Fruit fly (Drosophila melanogaster) whole organism, embryonic: Measurements from ENCODE around the gene Sld5.

ENCODE experiments used
- Blimp-1 ChIP-seq: fragments of 200-800 bp; sonication (Bioruptor generic); optimal IDR thresholded peaks from 3 replicates; lab custom pipeline; 2018; ENCODE audit warnings: missing biosample characterization, missing genetic modification characterization, mild to moderate bottlenecking, moderate library complexity, missing genetic modification reagents
- CG10209 ChIP-seq: fragments of 200-800 bp; sonication (Bioruptor generic); optimal IDR thresholded peaks from 3 replicates; lab custom pipeline; 2017; ENCODE audit warnings: missing biosample characterization, mild to moderate bottlenecking, missing genetic modification characterization, missing genetic modification reagents
- CG10543 ChIP-seq: fragments of 200-800 bp; sonication (Bioruptor generic); optimal IDR thresholded peaks from 3 replicates; lab custom pipeline; 2017; ENCODE audit warnings: missing biosample characterization, mild to moderate bottlenecking, missing genetic modification characterization, moderate library complexity
- CG10654 ChIP-seq: fragments of 200-800 bp; sonication (Bioruptor generic); optimal IDR thresholded peaks from 2 replicates; lab custom pipeline; 2016; ENCODE audit warnings: missing biosample characterization, missing genetic modification characterization
- CG11504 ChIP-seq: fragments of 200-800 bp; sonication (Bioruptor generic); optimal IDR thresholded peaks from 3 replicates; lab custom pipeline; 2019; ENCODE audit warnings: missing biosample characterization, mild to moderate bottlenecking, missing genetic modification characterization, moderate library complexity
- CG1233 ChIP-seq: fragments of 200-800 bp; sonication (Bioruptor generic); optimal IDR thresholded peaks from 4 replicates; lab custom pipeline; 2018; ENCODE audit warnings: missing biosample characterization, mild to moderate bottlenecking, missing genetic modification characterization
- CG13123 ChIP-seq: fragments of 200-800 bp; sonication (Bioruptor generic); optimal IDR thresholded peaks from 2 replicates; lab custom pipeline; 2016; ENCODE audit warnings: missing biosample characterization, missing genetic modification characterization
- CG15073 ChIP-seq: fragments of 200-800 bp; sonication (Bioruptor generic); optimal IDR thresholded peaks from 2 replicates; lab custom pipeline; 2016; ENCODE audit warnings: missing biosample characterization, missing genetic modification characterization
- CG17912 ChIP-seq: fragments of 200-800 bp; sonication (Bioruptor generic); optimal IDR thresholded peaks from 2 replicates; lab custom pipeline; 2018; ENCODE audit warnings: missing biosample characterization, mild to moderate bottlenecking, missing genetic modification characterization
- CG32532 ChIP-seq: fragments of 200-800 bp; sonication (Bioruptor generic); IDR thresholded peaks from 2 replicates; pipeline ENCODE4 v1.3.6; 2022; ENCODE audit warnings: missing biosample characterization, missing genetic modification characterization
- CG32767 ChIP-seq: fragments of 200-800 bp; sonication (Bioruptor generic); IDR thresholded peaks from 2 replicates; pipeline ENCODE4 v1.3.6; 2022; ENCODE audit warnings: missing biosample characterization, missing genetic modification characterization
- CG3281 ChIP-seq: fragments of 200-800 bp; sonication (Bioruptor generic); optimal IDR thresholded peaks from 3 replicates; lab custom pipeline; 2017; ENCODE audit warnings: missing biosample characterization, mild to moderate bottlenecking, missing genetic modification characterization
- CG6254 ChIP-seq: fragments of 200-800 bp; sonication (Bioruptor generic); optimal IDR thresholded peaks from 3 replicates; lab custom pipeline; 2017; ENCODE audit warnings: mild to moderate bottlenecking, missing biosample characterization, missing genetic modification reagents, missing genetic modification characterization
- CG6854 ChIP-seq: fragments of 200-800 bp; sonication (Bioruptor generic); optimal IDR thresholded peaks from 3 replicates; lab custom pipeline; 2017; ENCODE audit warnings: missing biosample characterization, mild to moderate bottlenecking, missing genetic modification characterization
- CG7372 ChIP-seq: fragments of 200-800 bp; sonication (Bioruptor generic); IDR thresholded peaks from 2 replicates; pipeline ENCODE4 v1.3.6; 2022; ENCODE audit warnings: missing biosample characterization, missing genetic modification characterization
- CG7556 ChIP-seq: fragments of 200-800 bp; sonication (Bioruptor generic); optimal IDR thresholded peaks from 2 replicates; lab custom pipeline; 2017; ENCODE audit warnings: missing biosample characterization, mild to moderate bottlenecking, missing genetic modification characterization
- CG8089 ChIP-seq: fragments of 200-800 bp; sonication (Bioruptor generic); optimal IDR thresholded peaks from 3 replicates; lab custom pipeline; 2016; ENCODE audit warnings: missing biosample characterization, missing genetic modification characterization
- CG8359 ChIP-seq: fragments of 200-800 bp; sonication (Bioruptor generic); optimal IDR thresholded peaks from 2 replicates; lab custom pipeline; 2017; ENCODE audit warnings: missing biosample characterization, mild to moderate bottlenecking, missing genetic modification characterization, borderline replicate concordance
- CG8388 ChIP-seq: fragments of 200-800 bp; sonication (Bioruptor generic); optimal IDR thresholded peaks from 2 replicates; lab custom pipeline; 2019; ENCODE audit warnings: missing biosample characterization, mild to moderate bottlenecking, missing genetic modification characterization, moderate library complexity
- CG9932 ChIP-seq: fragments of 200-800 bp; sonication (Bioruptor generic); IDR thresholded peaks from 2 replicates; pipeline ENCODE4 v1.3.6; 2022; ENCODE audit warnings: missing biosample characterization, missing genetic modification characterization
- Hmr ChIP-seq: fragments of 200-800 bp; sonication (Bioruptor generic); optimal IDR thresholded peaks from 3 replicates; lab custom pipeline; 2017; ENCODE audit warnings: mild to moderate bottlenecking, missing biosample characterization, missing genetic modification reagents, missing genetic modification characterization
- Hr3 ChIP-seq: fragments of 200-800 bp; sonication (Bioruptor generic); optimal IDR thresholded peaks from 3 replicates; lab custom pipeline; 2016; ENCODE audit warnings: missing biosample characterization, missing genetic modification characterization
- Hr51 ChIP-seq, 2 experiments: fragments of 200-800 bp; sonication (Bioruptor generic); optimal IDR thresholded peaks; 2 replicates in 1 of 2; 3 replicates in 1 of 2; lab custom pipeline; 2016 to 2018; ENCODE audit warnings: missing biosample characterization in 2 of 2, missing genetic modification characterization in 2 of 2, mild to moderate bottlenecking in 1 of 2, moderate library complexity in 1 of 2
- Hsf ChIP-seq: fragments of 200-800 bp; sonication (Bioruptor generic); optimal IDR thresholded peaks from 3 replicates; lab custom pipeline; 2016; ENCODE audit warnings: missing biosample characterization, missing genetic modification characterization
- Lhr ChIP-seq: fragments of 200-800 bp; sonication (Bioruptor generic); optimal IDR thresholded peaks from 3 replicates; lab custom pipeline; 2017; ENCODE audit warnings: mild to moderate bottlenecking, missing biosample characterization, missing genetic modification reagents, missing genetic modification characterization
- MBD-R2 ChIP-seq: fragments of 200-800 bp; sonication (Bioruptor generic); IDR thresholded peaks from 2 replicates; pipeline ENCODE4 v1.3.6; 2022; ENCODE audit warnings: missing biosample characterization, missing genetic modification characterization
- Med ChIP-seq: fragments of 200-800 bp; sonication (Bioruptor generic); peaks from one replicate; lab custom pipeline; 2016; ENCODE audit warnings: missing biosample characterization, missing genetic modification characterization, mild to moderate bottlenecking, inconsistent platforms, moderate library complexity
- Nf-YC ChIP-seq: fragments of 200-800 bp; optimal IDR thresholded peaks from 3 replicates; lab custom pipeline; 2019; ENCODE audit warnings: missing biosample characterization, mild to moderate bottlenecking, missing genetic modification characterization, moderate library complexity
- Oli ChIP-seq: fragments of 200-800 bp; sonication (Bioruptor generic); optimal IDR thresholded peaks from 2 replicates; lab custom pipeline; 2018; ENCODE audit warnings: missing biosample characterization, mild to moderate bottlenecking, missing genetic modification characterization, moderate library complexity
- Side ChIP-seq: fragments of 200-800 bp; sonication (Bioruptor generic); optimal IDR thresholded peaks from 2 replicates; lab custom pipeline; 2016; ENCODE audit warnings: missing biosample characterization, missing genetic modification characterization
- Xbp1 ChIP-seq: fragments of 200-800 bp; sonication (Bioruptor generic); optimal IDR thresholded peaks from 3 replicates; lab custom pipeline; 2016; ENCODE audit warnings: missing biosample characterization, mild to moderate bottlenecking, missing genetic modification characterization
- aop ChIP-seq: fragments of 200-800 bp; sonication (Bioruptor generic); IDR thresholded peaks from 2 replicates; pipeline ENCODE4 v1.3.6; 2022; ENCODE audit warnings: missing biosample characterization, missing genetic modification characterization
- btn ChIP-seq: fragments of 200-800 bp; sonication (Bioruptor generic); optimal IDR thresholded peaks from 2 replicates; lab custom pipeline; 2016; ENCODE audit warnings: missing biosample characterization, missing genetic modification characterization
- disco-r ChIP-seq: fragments of 200-800 bp; sonication (Bioruptor generic); optimal IDR thresholded peaks from 2 replicates; lab custom pipeline; 2016; ENCODE audit warnings: missing biosample characterization, missing genetic modification characterization
- fd102C ChIP-seq: fragments of 200-800 bp; sonication (Bioruptor generic); optimal IDR thresholded peaks from 2 replicates; lab custom pipeline; 2018; ENCODE audit warnings: missing biosample characterization, mild to moderate bottlenecking, missing genetic modification characterization, moderate library complexity
- fru ChIP-seq: fragments of >200 bp; optimal IDR thresholded peaks from 2 replicates; lab custom pipeline; 2017
- gcm ChIP-seq: fragments of 200-800 bp; sonication (Bioruptor generic); optimal IDR thresholded peaks from 2 replicates; lab custom pipeline; 2019; ENCODE audit warnings: missing biosample characterization, mild to moderate bottlenecking, missing genetic modification characterization, moderate library complexity
- gsb-n ChIP-seq: fragments of 200-800 bp; sonication (Bioruptor generic); optimal IDR thresholded peaks from 3 replicates; lab custom pipeline; 2018; ENCODE audit warnings: missing biosample characterization, mild to moderate bottlenecking, missing genetic modification characterization
- kay ChIP-seq: fragments of 200-800 bp; sonication (Bioruptor generic); optimal IDR thresholded peaks from 2 replicates; lab custom pipeline; 2016; ENCODE audit warnings: missing biosample characterization, missing genetic modification characterization
- lab ChIP-seq: fragments of 200-800 bp; sonication (Bioruptor generic); optimal IDR thresholded peaks from 3 replicates; lab custom pipeline; 2017; ENCODE audit warnings: missing biosample characterization, missing genetic modification characterization, mild to moderate bottlenecking, moderate library complexity, missing genetic modification reagents
- odd ChIP-seq: fragments of 200-800 bp; sonication (Bioruptor generic); optimal IDR thresholded peaks from 2 replicates; lab custom pipeline; 2017; ENCODE audit warnings: missing biosample characterization, mild to moderate bottlenecking, missing genetic modification characterization
- otp ChIP-seq: fragments of 200-800 bp; sonication (Bioruptor generic); IDR thresholded peaks from 3 replicates; pipeline ENCODE4, ENCODE4 v1.3.6; 2022; ENCODE audit warnings: missing biosample characterization, missing genetic modification characterization
- pnt ChIP-seq: fragments of 200-800 bp; sonication (Bioruptor generic); optimal IDR thresholded peaks from 3 replicates; lab custom pipeline; 2016; ENCODE audit warnings: missing biosample characterization, missing genetic modification characterization
- rib ChIP-seq: fragments of 200-800 bp; sonication (Bioruptor generic); IDR thresholded peaks from 2 replicates; pipeline ENCODE4 v1.3.6; 2022; ENCODE audit warnings: missing biosample characterization, missing genetic modification characterization
- sc ChIP-seq, 3 experiments: fragments of >200 bp in 2 of 3; fragments of 200-800 bp in 1 of 3; sonication (Bioruptor generic) in 1 of 3; optimal IDR thresholded peaks; 2 replicates in 2 of 3; 3 replicates in 1 of 3; lab custom pipeline; 2017; ENCODE audit warnings: mild to moderate bottlenecking in 1 of 3, missing biosample characterization in 1 of 3, missing genetic modification characterization in 1 of 3, missing genetic modification reagents in 1 of 3
- sd ChIP-seq: fragments of 200-800 bp; sonication (Bioruptor generic); optimal IDR thresholded peaks from 3 replicates; lab custom pipeline; 2018; ENCODE audit warnings: missing biosample characterization, mild to moderate bottlenecking, missing genetic modification characterization, moderate library complexity
- sens ChIP-seq: fragments of 200-800 bp; sonication (Bioruptor generic); peaks from one replicate; lab custom pipeline; 2016; ENCODE audit warnings: missing biosample characterization, missing genetic modification characterization
- tin ChIP-seq: fragments of 200-800 bp; sonication (Bioruptor generic); optimal IDR thresholded peaks from 3 replicates; lab custom pipeline; 2016; ENCODE audit warnings: missing biosample characterization, missing genetic modification characterization
- zf30C ChIP-seq: fragments of 200-800 bp; sonication (Bioruptor generic); optimal IDR thresholded peaks from 3 replicates; lab custom pipeline; 2018; ENCODE audit warnings: missing biosample characterization, mild to moderate bottlenecking, missing genetic modification characterization

Gene Sld5

DNA sequence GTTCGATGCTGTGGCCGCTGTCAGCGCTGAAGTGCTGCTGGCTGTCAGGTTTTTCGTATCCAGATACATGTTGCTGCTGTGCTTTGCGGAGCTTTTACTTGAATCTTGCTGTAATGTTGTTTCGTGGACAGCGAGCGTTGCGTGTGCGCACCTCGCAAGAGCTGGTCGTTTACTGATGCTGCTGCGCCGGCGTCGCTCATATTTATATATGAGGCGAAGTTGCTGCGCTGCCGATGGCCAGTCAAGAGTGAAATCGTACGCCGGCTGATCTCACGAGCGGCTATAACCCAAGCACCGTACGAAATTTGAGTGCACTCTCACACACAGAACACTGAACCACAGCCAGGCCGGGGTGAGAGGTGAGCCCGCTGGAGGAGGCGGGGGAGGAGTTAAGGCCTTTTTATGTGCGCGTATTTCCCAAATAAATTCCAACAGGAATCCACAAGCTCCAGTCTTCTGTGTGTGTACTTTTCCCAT lies 39.0 kb downstream of the Sld5 start (continued):
- no peak for TF ChIP-seq Blimp-1
- peak; percentile 72 for TF ChIP-seq Med
- no peak for TF ChIP-seq Hmr
- peak; percentile 79 for TF ChIP-seq sd (tag; lab: Kevin White, UChicago)
- no peak for TF ChIP-seq CG15073 (GFP tag; lab: Kevin White, UChicago)
- TF ChIP-seq fru: no peak
- no peak for TF ChIP-seq Lhr (GFP tag; lab: Kevin White, UChicago)
- TF ChIP-seq zf30C (GFP tag; lab: Kevin White, UChicago): peak; percentile 1
- TF ChIP-seq sens (GFP tag; lab: Kevin White, UChicago): peak; percentile 60
- TF ChIP-seq otp (GFP tag; lab: Robert Waterston, UW): 0 out of 3 replicates have a peak, but pooled peaks have one; percentile 13
- no peak for TF ChIP-seq lab (GFP tag; lab: Kevin White, UChicago)
- 0 out of 2 replicates have a peak, but pooled peaks have one; percentile 29 for TF ChIP-seq aop (GFP tag; lab: Robert Waterston, UW)
- no peak for TF ChIP-seq Hr3 (GFP tag; lab: Kevin White, UChicago)
- TF ChIP-seq Nf-YC (tag; lab: Kevin White, UChicago): peak; percentile 5
- TF ChIP-seq CG7372 (GFP tag; lab: Robert Waterston, UW): peak; percentile 51; the same call in 1 of the 2 replicates
- no peak for TF ChIP-seq CG8359
- TF ChIP-seq CG8388 (GFP tag; lab: Kevin White, UChicago): no peak
- TF ChIP-seq fd102C: no peak

dm6 chr3R:26014262-26014833 lies 42.0 kb downstream of the Sld5 start, which contains the start of gene Kaz-m1:
Gene Kaz-m1, plus strand, starts transcription at chr3R:26014721.
- TF ChIP-seq CG13123 (GFP tag; lab: Kevin White, UChicago) (no peak), MBD-R2 (GFP tag; lab: Robert Waterston, UW) (peak; percentile 23; the same call in 1 of the 2 replicates), CG8089 (GFP tag; lab: Kevin White, UChicago) (no peak), sc (optimal IDR thresholded peaks at IDR 0.05; lab: Kevin White, UChicago) (no peak), sc (GFP tag; optimal IDR thresholded peaks at IDR 0.05; lab: Kevin White, UChicago) (peak; percentile 6), CG3281 (GFP tag; lab: Kevin White, UChicago) (peak; percentile 31), rib (GFP tag; lab: Robert Waterston, UW) (no peak), CG6854 (GFP tag; lab: Kevin White, UChicago) (no peak), odd (GFP tag; lab: Kevin White, UChicago) (peak; percentile 7), CG10209 (GFP tag; lab: Kevin White, UChicago) (peak; percentile 46), CG10654 (GFP tag; lab: Kevin White, UChicago) (no peak), Hsf (GFP tag; lab: Kevin White, UChicago) (no peak), CG32532 (GFP tag; lab: Robert Waterston, UW) (peak; percentile 45; the same call in 1 of the 2 replicates), Hr51 (GFP tag; optimal IDR thresholded peaks at IDR 0.05; lab: Kevin White, UChicago) (peak in 1 of 2 experiments; percentile 66), gcm (GFP tag; lab: Kevin White, UChicago) (peak; percentile 58), CG11504 (peak; percentile 72), pnt (GFP tag; lab: Kevin White, UChicago) (no peak), btn (no peak), CG10543 (GFP tag; lab: Kevin White, UChicago) (no peak), CG6254 (GFP tag; lab: Kevin White, UChicago) (peak; percentile 22), CG7556 (GFP tag; lab: Kevin White, UChicago) (peak; percentile 53), Oli (peak; percentile 65), tin (GFP tag; lab: Kevin White, UChicago) (no peak), CG1233 (GFP tag; lab: Kevin White, UChicago) (peak; percentile 16), CG9932 (GFP tag; lab: Robert Waterston, UW) (peak; percentile 37; the same call in 1 of the 2 replicates), otp (GFP tag; lab: Robert Waterston, UW) (no peak), CG17912 (GFP tag; lab: Kevin White, UChicago) (no peak), kay (GFP tag; lab: Kevin White, UChicago) (no peak), Side (GFP tag; lab: Kevin White, UChicago) (no peak), disco-r (GFP tag; lab: Kevin White, UChicago) (no peak), CG32767 (GFP tag; lab: Robert Waterston, UW) (peak; percentile 38; the same call in 1 of the 2 replicates), Xbp1 (GFP tag; lab: Kevin White, UChicago) (peak; percentile 20), gsb-n (peak; percentile 57)
